Worm (Caenorhabditis elegans) whole organism, L1 larva: Measurements from ENCODE around the gene C50E3.9.

ENCODE experiments used
- alr-1 ChIP-seq: fragments of 200-800 bp; sonication (Bioruptor generic); optimal IDR thresholded peaks from 2 replicates; lab custom pipeline; 2018; ENCODE audit warnings: borderline replicate concordance, mild to moderate bottlenecking, missing genetic modification characterization, missing compliant biosample characterization
- dpl-1 ChIP-seq, 3 experiments: fragments of 150-350 bp in 2 of 3; sonication (generic microtip) in 1 of 3; optimal IDR thresholded peaks; 2 replicates each; lab custom pipeline; 2014 to 2017; ENCODE audit warnings: missing biosample characterization in 3 of 3, missing genetic modification characterization in 3 of 3, missing genetic modification reagents in 3 of 3
- elt-2 ChIP-seq: sonication (generic microtip); optimal IDR thresholded peaks from 2 replicates; lab custom pipeline; 2016; ENCODE audit warnings: missing genetic modification characterization, mild to moderate bottlenecking, inconsistent platforms, missing compliant biosample characterization, missing genetic modification reagents
- fkh-10 ChIP-seq: sonication (generic microtip); optimal IDR thresholded peaks from 2 replicates; lab custom pipeline; 2017; ENCODE audit warnings: missing biosample characterization, missing genetic modification reagents, missing genetic modification characterization
- lsy-2 ChIP-seq, 2 experiments: fragments of 150-350 bp; optimal IDR thresholded peaks; 2 replicates each; lab custom pipeline; 2014; ENCODE audit warnings: missing biosample characterization in 2 of 2, missing genetic modification characterization in 2 of 2
- mdl-1 ChIP-seq, 2 experiments: fragments of 150-350 bp; optimal IDR thresholded peaks; 2 replicates each; lab custom pipeline; 2014 to 2017; ENCODE audit warnings: missing biosample characterization in 2 of 2, missing genetic modification characterization in 2 of 2, inconsistent platforms in 1 of 2
- nhr-76 ChIP-seq: sonication (generic microtip); optimal IDR thresholded peaks from 2 replicates; lab custom pipeline; 2017; ENCODE audit warnings: missing biosample characterization, missing genetic modification characterization
- pqm-1 ChIP-seq: sonication (generic microtip); optimal IDR thresholded peaks from 3 replicates; lab custom pipeline; 2017; ENCODE audit warnings: missing biosample characterization, missing genetic modification characterization
- skn-1 ChIP-seq: fragments of 150-350 bp; optimal IDR thresholded peaks from 2 replicates; lab custom pipeline; 2014; ENCODE audit warnings: missing biosample characterization, missing genetic modification characterization
- snpc-4 ChIP-seq: fragments of 150-350 bp; optimal IDR thresholded peaks from 2 replicates; lab custom pipeline; 2014; ENCODE audit warnings: missing biosample characterization, missing genetic modification characterization
- sup-37 ChIP-seq: fragments of 200-800 bp; sonication (Bioruptor generic); optimal IDR thresholded peaks from 2 replicates; lab custom pipeline; 2018; ENCODE audit warnings: mild to moderate bottlenecking, missing genetic modification characterization, missing compliant biosample characterization
- tbx-2 ChIP-seq: sonication (generic microtip); optimal IDR thresholded peaks from 2 replicates; lab custom pipeline; 2016; ENCODE audit warnings: missing genetic modification characterization, missing compliant biosample characterization
- unc-62 ChIP-seq: fragments of 150-350 bp; optimal IDR thresholded peaks from 2 replicates; lab custom pipeline; 2014; ENCODE audit warnings: missing biosample characterization, missing genetic modification reagents, missing genetic modification characterization
- zag-1 ChIP-seq: fragments of 150-350 bp; optimal IDR thresholded peaks from 2 replicates; lab custom pipeline; 2014; ENCODE audit warnings: missing biosample characterization, missing genetic modification characterization

- TF ChIP-seq lsy-2 (tag; optimal IDR thresholded peaks at IDR 0.05; lab: Kevin White, UChicago) (no peak), fkh-10 (no peak), nhr-76 (tag; lab: Kevin White, UChicago) (no peak), mdl-1 (tag; optimal IDR thresholded peaks at IDR 0.05; lab: Kevin White, UChicago) (no peak), tbx-2 (no peak), unc-62 (GFP tag; lab: Kevin White, UChicago) (no peak), snpc-4 (tag; lab: Kevin White, UChicago) (no peak), sup-37 (GFP tag; lab: Kevin White, UChicago) (no peak), elt-2 (no peak), zag-1 (no peak), pqm-1 (no peak), dpl-1 (GFP tag; optimal IDR thresholded peaks at IDR 0.05; lab: Kevin White, UChicago) (no peak), skn-1 (tag; lab: Kevin White, UChicago) (no peak), alr-1 (tag; lab: Kevin White, UChicago) (no peak)
These were observed 1.4 kb upstream of the C50E3.9 start, which contains the start of gene scl-26 for ce11 chrV:7601443-7601842.
